Worm (Caenorhabditis elegans): ENCODE data around the gene T28H11.7.

DNA sequence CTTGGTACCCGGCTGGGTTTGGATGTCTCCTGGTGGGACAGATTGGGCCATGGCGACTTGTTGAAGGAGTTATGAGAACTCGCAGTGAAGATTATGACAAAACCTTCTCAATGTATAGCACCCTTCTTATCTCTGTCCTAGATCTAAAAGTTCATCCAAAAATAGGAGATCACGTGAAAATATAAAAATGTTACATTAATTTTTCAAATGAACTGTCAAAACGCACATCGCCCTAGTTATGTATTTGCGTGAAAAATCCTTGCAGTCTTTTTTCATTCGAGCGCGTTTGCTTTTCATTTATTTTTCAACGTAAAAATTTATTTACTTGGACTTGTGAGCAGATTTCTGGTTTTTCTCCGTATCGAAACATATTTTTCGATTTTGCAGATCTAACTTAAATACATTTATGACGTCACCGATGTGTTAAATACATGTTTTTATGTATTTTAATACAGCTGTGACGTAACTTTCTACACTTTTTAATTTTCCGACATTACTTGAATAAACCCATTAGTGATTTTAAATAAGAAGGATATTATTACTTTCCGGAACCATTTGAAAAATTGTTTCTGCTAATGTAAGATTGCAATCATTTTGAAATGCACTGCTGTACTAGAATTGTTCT, 39.1 kb upstream of the T28H11.7 start, which contains the start of gene msp-55:
- TF ChIP-seq flt-1 (GFP tag; IDR thresholded peaks at IDR 0.05), result no peak
- TF ChIP-seq cog-1 (tag; optimal IDR thresholded peaks at IDR 0.05), result no peak
- no peak for TF ChIP-seq med-1 (GFP tag; optimal IDR thresholded peaks at IDR 0.05; ENCODE audit: insufficient read depth)
- no peak for TF ChIP-seq ref-1 (GFP tag; conservative IDR thresholded peaks at IDR 0.05)
- no peak for TF ChIP-seq klf-2 (GFP tag; conservative IDR thresholded peaks at IDR 0.05)
- no peak for TF ChIP-seq ztf-29 (GFP tag; IDR thresholded peaks at IDR 0.05)
- TF ChIP-seq T22C8.4 (GFP tag; IDR thresholded peaks at IDR 0.05), result no peak

Data from whole organism, midembryonic.